Fruit fly (Drosophila melanogaster) whole organism, embryonic: Measurements from ENCODE around the gene Cip4.

Experiments
- B-H2 ChIP-seq: fragments of 200-800 bp; sonication (Bioruptor generic); optimal IDR thresholded peaks from 2 replicates; lab custom pipeline; 2018; ENCODE audit warnings: missing biosample characterization, mild to moderate bottlenecking, missing genetic modification characterization
- Bdp1 ChIP-seq: fragments of 200-800 bp; sonication (Bioruptor generic); optimal IDR thresholded peaks from 3 replicates; lab custom pipeline; 2016; ENCODE audit warnings: missing biosample characterization, missing genetic modification characterization
- CG10959 ChIP-seq: fragments of 200-800 bp; sonication (Bioruptor generic); IDR thresholded peaks from 2 replicates; pipeline ENCODE4 v1.3.6; 2022; ENCODE audit warnings: missing biosample characterization, missing genetic modification characterization
- CG13296 ChIP-seq: fragments of 200-800 bp; sonication (Bioruptor generic); optimal IDR thresholded peaks from 3 replicates; lab custom pipeline; 2018; ENCODE audit warnings: missing biosample characterization, mild to moderate bottlenecking, missing genetic modification characterization
- CG13624 ChIP-seq: fragments of 200-800 bp; sonication (Bioruptor generic); optimal IDR thresholded peaks from 2 replicates; lab custom pipeline; 2016; ENCODE audit warnings: missing biosample characterization, missing genetic modification characterization
- CG15269 ChIP-seq: fragments of 200-800 bp; sonication (Bioruptor generic); optimal IDR thresholded peaks from 2 replicates; lab custom pipeline; 2018; ENCODE audit warnings: missing biosample characterization, mild to moderate bottlenecking, missing genetic modification characterization, moderate library complexity
- CG15479 ChIP-seq: fragments of 200-800 bp; sonication (Bioruptor generic); optimal IDR thresholded peaks from 3 replicates; lab custom pipeline; 2019; ENCODE audit warnings: missing biosample characterization, mild to moderate bottlenecking, missing genetic modification characterization, moderate library complexity
- CG16779 ChIP-seq: fragments of 200-800 bp; sonication (Bioruptor generic); IDR thresholded peaks from 2 replicates; pipeline ENCODE4 v1.3.6; 2022; ENCODE audit warnings: missing biosample characterization, missing genetic modification characterization
- CG2202 ChIP-seq: fragments of 200-800 bp; sonication (Bioruptor generic); optimal IDR thresholded peaks from 2 replicates; lab custom pipeline; 2018; ENCODE audit warnings: missing biosample characterization, mild to moderate bottlenecking, missing genetic modification characterization
- CG34422 ChIP-seq: fragments of 200-800 bp; sonication (Bioruptor generic); IDR thresholded peaks from 3 replicates; pipeline ENCODE4 v1.3.6; 2022; ENCODE audit warnings: missing biosample characterization, missing genetic modification characterization
- CG4360 ChIP-seq: fragments of 200-800 bp; sonication (Bioruptor generic); IDR thresholded peaks from 2 replicates; pipeline ENCODE4 v1.3.6; 2022; ENCODE audit warnings: missing biosample characterization, missing genetic modification characterization
- CG4404 ChIP-seq: fragments of 200-800 bp; sonication (Bioruptor generic); IDR thresholded peaks from 2 replicates; pipeline ENCODE4 v1.3.6; 2022; ENCODE audit warnings: missing biosample characterization, missing genetic modification characterization
- CG4424 ChIP-seq: fragments of 200-800 bp; sonication (Bioruptor generic); optimal IDR thresholded peaks from 3 replicates; lab custom pipeline; 2016; ENCODE audit warnings: missing biosample characterization, missing genetic modification characterization
- CG6175 ChIP-seq: fragments of 200-800 bp; sonication (Bioruptor generic); IDR thresholded peaks from 3 replicates; pipeline ENCODE4 v1.3.6; 2022; ENCODE audit warnings: missing biosample characterization, missing genetic modification characterization
- CG6689 ChIP-seq: fragments of 200-800 bp; sonication (Bioruptor generic); IDR thresholded peaks from 2 replicates; pipeline ENCODE4 v1.3.6; 2022; ENCODE audit warnings: missing biosample characterization, missing genetic modification characterization
- CG7357 ChIP-seq: fragments of 200-800 bp; sonication (Bioruptor generic); IDR thresholded peaks from 3 replicates; pipeline ENCODE4 v1.3.6; 2022; ENCODE audit warnings: missing biosample characterization, missing genetic modification characterization
- CG9437 ChIP-seq: fragments of 200-800 bp; sonication (Bioruptor generic); optimal IDR thresholded peaks from 2 replicates; lab custom pipeline; 2018; ENCODE audit warnings: missing biosample characterization, mild to moderate bottlenecking, missing genetic modification characterization
- Doc3 ChIP-seq: fragments of 200-800 bp; sonication (Bioruptor generic); IDR thresholded peaks from 3 replicates; pipeline ENCODE4 v1.3.6; 2022; ENCODE audit warnings: missing biosample characterization, missing genetic modification characterization; ENCODE audit not compliant: partially characterized antibody
- Ets65A ChIP-seq: fragments of 200-800 bp; sonication (Bioruptor generic); peaks from one replicate; lab custom pipeline; 2016; ENCODE audit warnings: missing biosample characterization, missing genetic modification characterization
- Hand ChIP-seq: fragments of 200-800 bp; sonication (Bioruptor generic); optimal IDR thresholded peaks from 2 replicates; lab custom pipeline; 2017; ENCODE audit warnings: mild to moderate bottlenecking, missing biosample characterization, missing genetic modification reagents, missing genetic modification characterization
- Mad ChIP-seq: fragments of 200-800 bp; sonication (Bioruptor generic); optimal IDR thresholded peaks from 2 replicates; lab custom pipeline; 2016; ENCODE audit warnings: missing biosample characterization, missing genetic modification characterization
- Myb ChIP-seq: fragments of 200-800 bp; sonication (Bioruptor generic); optimal IDR thresholded peaks from 2 replicates; lab custom pipeline; 2016; ENCODE audit warnings: missing biosample characterization, missing genetic modification characterization
- Opbp ChIP-seq: fragments of 200-800 bp; sonication (Bioruptor generic); IDR thresholded peaks from 3 replicates; pipeline ENCODE4 v1.3.6; 2022; ENCODE audit warnings: missing biosample characterization, missing genetic modification characterization; ENCODE audit not compliant: partially characterized antibody
- Ravus ChIP-seq: fragments of 200-800 bp; sonication (Bioruptor generic); IDR thresholded peaks from 2 replicates; pipeline ENCODE4 v1.3.6; 2022; ENCODE audit warnings: missing biosample characterization, missing genetic modification characterization
- Rfx ChIP-seq: fragments of 200-800 bp; sonication (Bioruptor generic); IDR thresholded peaks from 2 replicates; pipeline ENCODE4 v1.3.6; 2022; ENCODE audit warnings: missing biosample characterization, missing genetic modification characterization
- TFAM ChIP-seq: fragments of 200-800 bp; sonication (Bioruptor generic); optimal IDR thresholded peaks from 2 replicates; lab custom pipeline; 2017; ENCODE audit warnings: missing biosample characterization, missing genetic modification characterization, inconsistent platforms
- az2 ChIP-seq: fragments of 200-800 bp; sonication (Bioruptor generic); optimal IDR thresholded peaks from 3 replicates; lab custom pipeline; 2016; ENCODE audit warnings: missing biosample characterization, missing genetic modification characterization
- bsh ChIP-seq, 2 experiments: fragments of 200-800 bp; sonication (Bioruptor generic); optimal IDR thresholded peaks; 2 replicates each; lab custom pipeline; 2017 to 2018; ENCODE audit warnings: mild to moderate bottlenecking in 2 of 2, missing biosample characterization in 2 of 2, missing genetic modification characterization in 2 of 2, moderate library complexity in 1 of 2
- caup ChIP-seq: fragments of 200-800 bp; sonication (Bioruptor generic); optimal IDR thresholded peaks from 3 replicates; lab custom pipeline; 2017; ENCODE audit warnings: missing biosample characterization, mild to moderate bottlenecking, missing genetic modification characterization, moderate library complexity; ENCODE audit not compliant: severe bottlenecking
- chinmo ChIP-seq: fragments of 200-800 bp; sonication (Bioruptor generic); IDR thresholded peaks from 4 replicates; pipeline ENCODE4 v1.3.6; 2022; ENCODE audit warnings: missing biosample characterization, missing genetic modification characterization; ENCODE audit not compliant: partially characterized antibody
- chm ChIP-seq: fragments of 200-800 bp; sonication (Bioruptor generic); IDR thresholded peaks from 2 replicates; pipeline ENCODE4 v1.3.6; 2022; ENCODE audit warnings: missing biosample characterization, missing genetic modification characterization
- chn ChIP-seq: fragments of 200-800 bp; sonication (Bioruptor generic); optimal IDR thresholded peaks from 2 replicates; lab custom pipeline; 2016; ENCODE audit warnings: missing biosample characterization, missing genetic modification characterization
- crp ChIP-seq, 2 experiments: fragments of 200-800 bp; sonication (Bioruptor generic); optimal IDR thresholded peaks; 2 replicates in 1 of 2; 3 replicates in 1 of 2; lab custom pipeline; 2017; ENCODE audit warnings: missing biosample characterization in 2 of 2, missing genetic modification characterization in 2 of 2, mild to moderate bottlenecking in 1 of 2, moderate library complexity in 1 of 2
- dmrt11E ChIP-seq: fragments of 200-800 bp; sonication (Bioruptor generic); optimal IDR thresholded peaks from 3 replicates; lab custom pipeline; 2018; ENCODE audit warnings: missing biosample characterization, mild to moderate bottlenecking, missing genetic modification characterization, moderate library complexity
- fd64A ChIP-seq: fragments of 200-800 bp; sonication (Bioruptor generic); optimal IDR thresholded peaks from 3 replicates; lab custom pipeline; 2018; ENCODE audit warnings: missing biosample characterization, mild to moderate bottlenecking, missing genetic modification characterization
- her ChIP-seq: fragments of 200-800 bp; sonication (Bioruptor generic); optimal IDR thresholded peaks from 2 replicates; lab custom pipeline; 2016; ENCODE audit warnings: missing biosample characterization, missing genetic modification characterization
- kay ChIP-seq: fragments of 200-800 bp; sonication (Bioruptor generic); optimal IDR thresholded peaks from 2 replicates; lab custom pipeline; 2016; ENCODE audit warnings: missing biosample characterization, missing genetic modification characterization
- onecut ChIP-seq: fragments of 200-800 bp; sonication (Bioruptor generic); IDR thresholded peaks from 2 replicates; pipeline ENCODE4 v1.3.6; 2022; ENCODE audit warnings: missing biosample characterization, missing genetic modification characterization
- org-1 ChIP-seq: fragments of 200-800 bp; sonication (Bioruptor generic); optimal IDR thresholded peaks from 2 replicates; lab custom pipeline; 2017; ENCODE audit warnings: missing biosample characterization, missing genetic modification characterization
- prd ChIP-seq, 3 experiments: fragments of >200 bp in 2 of 3; fragments of 200-800 bp in 1 of 3; sonication (Bioruptor generic) in 1 of 3; optimal IDR thresholded peaks in 2 of 3; IDR thresholded peaks in 1 of 3; 2 replicates in 2 of 3; 3 replicates in 1 of 3; pipeline versions ENCODE4 v1.3.6 to Lab custom; 2017 to 2022; ENCODE audit warnings: missing biosample characterization in 1 of 3, missing genetic modification characterization in 1 of 3
- sens ChIP-seq: fragments of 200-800 bp; sonication (Bioruptor generic); peaks from one replicate; lab custom pipeline; 2016; ENCODE audit warnings: missing biosample characterization, missing genetic modification characterization
- sim ChIP-seq: fragments of 200-800 bp; sonication (Bioruptor generic); IDR thresholded peaks from 2 replicates; pipeline ENCODE4 v1.3.6; 2022; ENCODE audit warnings: missing biosample characterization, missing genetic modification characterization
- tx ChIP-seq: fragments of 200-800 bp; sonication (Bioruptor generic); optimal IDR thresholded peaks from 2 replicates; lab custom pipeline; 2016; ENCODE audit warnings: missing biosample characterization, missing genetic modification characterization
- vvl ChIP-seq: fragments of 200-800 bp; sonication (Bioruptor generic); IDR thresholded peaks from 2 replicates; pipeline ENCODE4 v1.3.6; 2022; ENCODE audit warnings: missing biosample characterization, missing genetic modification characterization
- zen ChIP-seq: fragments of 200-800 bp; sonication (Bioruptor generic); optimal IDR thresholded peaks from 3 replicates; lab custom pipeline; 2018; ENCODE audit warnings: missing biosample characterization, mild to moderate bottlenecking, missing genetic modification characterization, moderate library complexity
- zf30C ChIP-seq: fragments of 200-800 bp; sonication (Bioruptor generic); optimal IDR thresholded peaks from 3 replicates; lab custom pipeline; 2018; ENCODE audit warnings: missing biosample characterization, mild to moderate bottlenecking, missing genetic modification characterization
- zfh1 ChIP-seq: fragments of 200-800 bp; sonication (Bioruptor generic); IDR thresholded peaks from 3 replicates; pipeline ENCODE4 v1.3.6; 2022; ENCODE audit warnings: missing biosample characterization, missing genetic modification characterization

Gene Cip4

DNA sequence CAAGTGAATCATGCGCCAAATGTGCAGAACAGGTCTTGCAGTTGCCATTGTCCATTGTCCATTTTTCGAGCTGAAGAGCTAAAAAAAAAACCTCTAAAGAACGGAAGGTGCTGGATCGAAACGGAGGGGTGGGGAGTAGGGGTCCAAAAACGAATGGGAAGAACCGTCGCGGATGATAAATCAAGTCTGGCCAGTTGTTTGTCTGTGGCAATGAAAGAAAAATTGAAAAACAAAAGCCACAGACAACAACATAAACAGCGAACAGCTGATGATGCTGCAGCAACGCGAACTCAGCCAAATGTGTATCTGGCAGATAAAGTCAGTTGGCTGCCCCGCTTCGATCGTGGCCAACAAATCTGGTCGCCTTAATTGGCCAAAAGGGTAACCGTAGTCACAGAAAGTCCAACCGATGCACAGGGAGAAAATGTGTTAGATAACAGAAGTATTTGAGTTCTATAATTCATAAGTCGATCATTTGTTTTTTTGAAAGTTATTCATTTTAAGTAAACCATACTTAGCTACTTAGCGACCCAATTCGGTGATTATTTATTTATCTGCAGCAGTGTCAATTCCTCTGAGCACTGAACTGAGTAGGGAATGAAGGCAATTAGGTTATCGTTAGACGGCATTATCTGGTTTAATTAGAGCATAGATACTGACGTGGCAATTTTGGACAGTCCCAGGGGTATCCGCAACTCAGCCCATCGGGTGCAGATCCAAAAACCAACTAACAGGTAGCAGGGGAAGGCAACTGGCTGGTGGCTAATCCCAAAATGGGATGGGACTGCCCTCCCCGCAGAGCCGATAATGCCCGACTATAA lies 44.6 kb upstream of the Cip4 start:
- peak in 1 of 2 experiments; percentile 0 for TF ChIP-seq crp (GFP tag; optimal IDR thresholded peaks at IDR 0.05; lab: Kevin White, UChicago)
- no peak for TF ChIP-seq CG7357 (GFP tag; lab: Robert Waterston, UW)
- TF ChIP-seq CG15479 (GFP tag; lab: Kevin White, UChicago): peak; percentile 70
- no peak for TF ChIP-seq Bdp1 (GFP tag; lab: Kevin White, UChicago)
- TF ChIP-seq CG4404 (GFP tag; lab: Robert Waterston, UW): no peak
- no peak for TF ChIP-seq CG15269
- TF ChIP-seq kay (GFP tag; lab: Kevin White, UChicago): no peak
- TF ChIP-seq CG13296 (GFP tag; lab: Kevin White, UChicago): no peak
- TF ChIP-seq tx (GFP tag; lab: Kevin White, UChicago): no peak
- TF ChIP-seq chm: no peak
- no peak for TF ChIP-seq az2 (GFP tag; lab: Kevin White, UChicago)
- no peak for TF ChIP-seq vvl (GFP tag; lab: Robert Waterston, UW)
- no peak for TF ChIP-seq caup (GFP tag; lab: Kevin White, UChicago)
- TF ChIP-seq CG6175 (GFP tag; lab: Robert Waterston, UW): no peak
- TF ChIP-seq Hand: no peak
- TF ChIP-seq Rfx (GFP tag; lab: Robert Waterston, UW): no peak
- TF ChIP-seq zf30C: peak; percentile 5
- no peak for TF ChIP-seq CG9437 (GFP tag; lab: Kevin White, UChicago)
- TF ChIP-seq org-1: no peak
- no peak for TF ChIP-seq CG6689
- no peak for TF ChIP-seq Mad (GFP tag; lab: Kevin White, UChicago)
- no peak for TF ChIP-seq onecut (GFP tag; lab: Robert Waterston, UW)
- no peak for TF ChIP-seq dmrt11E
- TF ChIP-seq CG13624: no peak
- no peak for TF ChIP-seq Doc3 (GFP tag; lab: Robert Waterston, UW)
- TF ChIP-seq Myb (GFP tag; lab: Kevin White, UChicago): no peak
- TF ChIP-seq sim: no peak
- TF ChIP-seq chinmo (GFP tag; lab: Robert Waterston, UW): 0 out of 4 replicates have a peak, but pooled peaks have one; percentile 65
- TF ChIP-seq B-H2 (GFP tag; lab: Kevin White, UChicago): no peak
- peak; percentile 93 for TF ChIP-seq zen (tag; lab: Kevin White, UChicago)
- TF ChIP-seq sens (GFP tag; lab: Kevin White, UChicago): peak; percentile 77
- no peak for TF ChIP-seq bsh (GFP tag; optimal IDR thresholded peaks at IDR 0.05; lab: Kevin White, UChicago)
- TF ChIP-seq her (GFP tag; lab: Kevin White, UChicago): no peak
- no peak for TF ChIP-seq zfh1 (GFP tag; lab: Robert Waterston, UW)
- TF ChIP-seq Ravus (GFP tag; lab: Robert Waterston, UW): no peak
- TF ChIP-seq Ets65A (GFP tag; lab: Kevin White, UChicago): no peak
- TF ChIP-seq CG34422 (GFP tag; lab: Robert Waterston, UW): no peak
- TF ChIP-seq chn (GFP tag; lab: Kevin White, UChicago): no peak
- no peak for TF ChIP-seq Opbp (GFP tag; lab: Robert Waterston, UW)
- TF ChIP-seq CG2202: no peak
- TF ChIP-seq TFAM: no peak
- no peak for TF ChIP-seq CG4424
- TF ChIP-seq CG10959: no peak
- no peak for TF ChIP-seq prd (optimal IDR thresholded peaks at IDR 0.05; lab: Kevin White, UChicago)
- TF ChIP-seq prd (GFP tag; IDR thresholded peaks at IDR 0.05; lab: Robert Waterston, UW): 0 out of 3 replicates have a peak, but pooled peaks have one; percentile 22
- TF ChIP-seq CG4360 (GFP tag; lab: Robert Waterston, UW): 0 out of 2 replicates have a peak, but pooled peaks have one; percentile 16
- TF ChIP-seq CG16779 (GFP tag; lab: Robert Waterston, UW): no peak
- TF ChIP-seq fd64A (GFP tag; lab: Kevin White, UChicago): no peak
